Worm (Caenorhabditis elegans) whole organism, late embryonic: ENCODE results near the gene Y54G2A.48.
"Not testable (repeated sequence)": the region's sequence is repeated elsewhere in the genome, so short reads cannot be mapped to it uniquely, and the experiment has no call there.

Experiments used
- F13H6.1 ChIP-seq: sonication (generic microtip); optimal IDR thresholded peaks from 2 replicates; lab custom pipeline; 2016; ENCODE audit warnings: missing genetic modification characterization, missing compliant biosample characterization
- ama-1 ChIP-seq: fragments of 150-350 bp; optimal IDR thresholded peaks from 2 replicates; lab custom pipeline; 2014
- dve-1 ChIP-seq: sonication (generic microtip); optimal IDR thresholded peaks from 2 replicates; lab custom pipeline; 2017; ENCODE audit warnings: antibody characterized with exemption, mild to moderate bottlenecking, missing genetic modification characterization, missing compliant biosample characterization
- pha-4 ChIP-seq: fragments of 150-350 bp; optimal IDR thresholded peaks from 2 replicates; lab custom pipeline; 2018; ENCODE audit warnings: missing biosample characterization, missing genetic modification reagents, missing genetic modification characterization
- rnt-1 ChIP-seq: sonication (generic microtip); optimal IDR thresholded peaks from 2 replicates; lab custom pipeline; 2016; ENCODE audit warnings: missing genetic modification characterization, missing compliant biosample characterization
- sox-2 ChIP-seq: fragments of 200-800 bp; sonication (Bioruptor generic); IDR thresholded peaks from 2 replicates; pipeline ENCODE4 v1.3.6; 2022; ENCODE audit warnings: missing genetic modification reagents, missing genetic modification characterization, missing compliant biosample characterization
- tbx-2 ChIP-seq: sonication (generic microtip); optimal IDR thresholded peaks from 2 replicates; lab custom pipeline; 2016; ENCODE audit warnings: missing genetic modification characterization, missing compliant biosample characterization

- TF ChIP-seq sox-2; tbx-2 (tag; lab: Kevin White, UChicago); ama-1 (lab: Kevin White, UChicago); pha-4; F13H6.1 (tag; lab: Kevin White, UChicago); dve-1 (tag; lab: Kevin White, UChicago); rnt-1 (tag; lab: Kevin White, UChicago): not testable (repeated sequence)
These were observed 44.1 kb downstream of the Y54G2A.48 start, which contains the start of gene atln-1 for ce11 chrIV:2788389-2788788.
